Worm (Caenorhabditis elegans): ENCODE results near the gene F52C9.5.

- TF ChIP-seq ceh-13 (GFP tag; optimal IDR thresholded peaks at IDR 0.05) (no peak), hnd-1 (tag; optimal IDR thresholded peaks at IDR 0.05) (no peak)
These were observed 47.2 kb downstream of the F52C9.5 start, which contains the start of gene thoc-5 for ce11 chrIII:5349250-5349649.
